Worm (Caenorhabditis elegans) whole organism, L4/young adult: ENCODE results near the gene cpg-7.
A peak's percentile ranks its signal among the peaks of the same experiment; 100 is the strongest.
"Not testable (repeated sequence)": the region's sequence is repeated elsewhere in the genome, so short reads cannot be mapped to it uniquely, and the experiment has no call there.

Experiments
- W03F9.2 ChIP-seq: fragments of 150-350 bp; optimal IDR thresholded peaks from 2 replicates; lab custom pipeline; 2014; ENCODE audit warnings: missing biosample characterization, missing genetic modification characterization
- dao-5 ChIP-seq: sonication (generic microtip); optimal IDR thresholded peaks from 2 replicates; lab custom pipeline; 2016; ENCODE audit warnings: missing genotype, missing genetic modification characterization, moderate library complexity, missing compliant biosample characterization
- him-1 ChIP-seq: sonication (generic microtip); optimal IDR thresholded peaks from 2 replicates; lab custom pipeline; 2016; ENCODE audit warnings: missing genotype, missing genetic modification reagents, missing genetic modification characterization, missing compliant biosample characterization

The cpg-7 gene

DNA sequence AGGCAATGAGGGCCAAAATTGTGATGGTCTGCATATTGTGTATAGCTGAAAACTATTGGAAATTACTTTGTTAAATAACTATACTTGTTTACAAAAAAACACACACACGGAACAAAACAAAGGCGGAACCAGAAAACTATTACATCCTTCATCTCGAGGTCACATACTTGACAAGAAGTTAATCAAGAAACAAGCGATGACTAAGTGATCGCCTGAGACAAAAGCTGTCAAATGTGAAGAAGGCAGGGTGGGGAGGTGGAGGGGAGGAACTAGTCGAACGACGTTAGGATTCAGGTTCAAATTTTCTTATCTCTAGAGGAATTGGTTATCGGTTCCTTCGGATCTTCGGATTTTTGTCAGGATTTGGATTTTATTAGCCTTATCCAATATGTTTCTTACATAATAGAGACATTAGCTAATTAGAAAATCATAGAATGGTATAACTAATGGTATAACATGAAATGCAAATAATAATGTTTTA lies at the start of gene cpg-7:
TSS of gene cpg-7 (minus strand) at position 51 of the 481 bp plus-strand sequence.
- TF ChIP-seq dao-5 (tag; lab: Kevin White, UChicago) (no peak), W03F9.2 (tag; lab: Kevin White, UChicago) (no peak), him-1 (tag; lab: Kevin White, UChicago) (no peak)

- TF ChIP-seq dao-5 (tag; lab: Kevin White, UChicago) (peak; percentile 17), W03F9.2 (tag; lab: Kevin White, UChicago) (no peak)
Observed at ce11 chrII:14155259-14156023, 46.4 kb upstream of the cpg-7 start, which contains the start of the genes rpl-43 and xrn-2. Gene rpl-43 (plus strand): TSS chrII:14155294. Gene xrn-2 (plus strand): TSS chrII:14155768.

ce11 chrII:14154357-14154756 lies 45.3 kb upstream of the cpg-7 start, which contains the start of gene Y48B6A.1:
Gene Y48B6A.1 (minus strand): TSS chrII:14154373.
- TF ChIP-seq dao-5 (tag; lab: Kevin White, UChicago) = no peak
- TF ChIP-seq him-1 (tag; lab: Kevin White, UChicago) = peak; percentile 75
- TF ChIP-seq W03F9.2 (tag; lab: Kevin White, UChicago) = peak; percentile 97

DNA sequence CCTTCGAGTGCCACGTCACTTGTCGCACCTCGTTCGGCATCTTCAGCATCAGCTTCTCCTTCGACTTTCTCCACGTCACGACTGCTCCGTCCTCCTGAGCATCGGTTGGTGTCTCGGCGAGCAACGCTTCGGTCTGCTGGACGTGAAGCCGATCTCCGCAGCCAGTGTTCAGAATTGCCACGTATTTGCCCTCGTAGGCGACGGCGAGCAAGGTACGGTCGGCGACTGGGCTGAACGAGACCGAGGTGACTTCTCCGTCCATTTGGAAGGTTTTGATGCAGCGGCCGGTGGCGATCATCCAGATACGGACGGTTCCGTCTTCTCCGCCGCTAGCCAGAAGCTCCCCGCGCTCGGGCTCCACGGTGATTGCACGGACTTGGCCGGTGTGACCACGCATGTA lies 43.2 kb upstream of the cpg-7 start:
- TF ChIP-seq him-1 (tag; lab: Kevin White, UChicago) (no peak), W03F9.2 (tag; lab: Kevin White, UChicago) (no peak), dao-5 (tag; lab: Kevin White, UChicago) (no peak)

- TF ChIP-seq W03F9.2 (tag; lab: Kevin White, UChicago) (no peak), dao-5 (tag; lab: Kevin White, UChicago) (no peak), him-1 (tag; lab: Kevin White, UChicago) (no peak)
Observed at ce11 chrII:14150031-14150430, 41.0 kb upstream of the cpg-7 start, which contains the start of gene W03H9.1. Gene W03H9.1 (minus strand): TSS chrII:14150131.

ce11 chrII:14143838-14144268 lies 34.8 kb upstream of the cpg-7 start, which contains the start of gene W03H9.2:
Gene W03H9.2 (minus strand): TSS chrII:14143869.
- TF ChIP-seq him-1 (tag; lab: Kevin White, UChicago) = no peak
- TF ChIP-seq W03F9.2 (tag; lab: Kevin White, UChicago) = peak; percentile 27
- no peak for TF ChIP-seq dao-5 (tag; lab: Kevin White, UChicago)

DNA sequence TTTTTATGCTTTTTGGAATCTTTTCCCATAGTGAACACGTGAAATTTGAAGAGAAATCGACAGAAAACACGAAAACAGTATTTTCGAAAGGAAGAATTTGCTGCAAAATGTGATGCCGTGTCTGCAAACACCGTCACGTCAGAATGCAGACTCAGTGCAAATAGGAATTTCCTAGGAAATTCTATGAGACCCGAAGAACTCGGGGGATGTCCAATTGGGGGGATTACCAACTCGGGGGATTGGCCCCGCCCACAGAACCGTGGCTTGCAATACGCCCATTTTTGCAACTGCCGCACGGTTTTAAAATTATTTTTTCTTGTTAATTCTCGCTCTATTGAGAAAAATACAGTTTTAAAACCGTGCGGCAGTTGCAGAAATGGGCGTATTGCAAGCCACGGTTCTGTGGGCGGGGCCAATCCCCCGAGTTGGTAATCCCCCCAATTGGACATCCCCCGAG lies 33.1 kb upstream of the cpg-7 start, which contains the start of gene cacn-1:
TSS of gene cacn-1 (minus strand) at position 51 of the 457 bp plus-strand sequence.
- TF ChIP-seq W03F9.2, him-1, dao-5 (tag; lab: Kevin White, UChicago): not testable (repeated sequence)

ce11 chrII:14138849-14139419 lies 29.9 kb upstream of the cpg-7 start:
- TF ChIP-seq dao-5 (tag; lab: Kevin White, UChicago) = no peak
- TF ChIP-seq him-1 (tag; lab: Kevin White, UChicago) = no peak
- TF ChIP-seq W03F9.2 (tag; lab: Kevin White, UChicago) = no peak

ce11 chrII:14137538-14137937 lies 28.5 kb upstream of the cpg-7 start, which contains the start of gene K09E4.1:
Gene K09E4.1 (plus strand): TSS chrII:14137838.
- TF ChIP-seq him-1 (tag; lab: Kevin White, UChicago) (no peak), dao-5 (tag; lab: Kevin White, UChicago) (no peak), W03F9.2 (tag; lab: Kevin White, UChicago) (no peak)

- TF ChIP-seq W03F9.2 (tag; lab: Kevin White, UChicago) = no peak
- no peak for TF ChIP-seq him-1 (tag; lab: Kevin White, UChicago)
- TF ChIP-seq dao-5 (tag; lab: Kevin White, UChicago) = no peak
Observed at ce11 chrII:14136302-14136701, 27.3 kb upstream of the cpg-7 start.

DNA sequence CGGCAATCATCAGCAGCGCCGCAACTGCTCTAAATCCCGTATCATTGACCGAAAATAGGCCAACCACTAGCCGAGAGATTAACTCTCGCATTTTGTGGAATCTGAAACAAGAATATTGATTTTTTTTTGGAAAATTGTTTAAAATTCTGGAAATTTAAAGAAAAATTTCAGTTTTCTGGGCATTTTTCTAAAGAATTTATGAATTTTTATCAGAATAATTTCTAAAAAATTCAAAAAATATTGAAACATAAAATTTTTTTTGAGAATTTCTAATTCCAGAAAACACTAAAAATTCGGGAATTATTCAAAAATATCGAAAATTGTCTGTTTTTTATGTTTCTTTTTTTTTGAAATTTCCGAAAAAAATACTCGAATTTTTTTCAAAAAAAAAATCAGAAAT lies 23.7 kb upstream of the cpg-7 start, which contains the start of gene algn-3:
TSS of gene algn-3 (minus strand) at position 101 of the 400 bp plus-strand sequence.
- TF ChIP-seq him-1 (tag; lab: Kevin White, UChicago) = no peak
- TF ChIP-seq dao-5 (tag; lab: Kevin White, UChicago) = no peak
- no peak for TF ChIP-seq W03F9.2 (tag; lab: Kevin White, UChicago)

DNA sequence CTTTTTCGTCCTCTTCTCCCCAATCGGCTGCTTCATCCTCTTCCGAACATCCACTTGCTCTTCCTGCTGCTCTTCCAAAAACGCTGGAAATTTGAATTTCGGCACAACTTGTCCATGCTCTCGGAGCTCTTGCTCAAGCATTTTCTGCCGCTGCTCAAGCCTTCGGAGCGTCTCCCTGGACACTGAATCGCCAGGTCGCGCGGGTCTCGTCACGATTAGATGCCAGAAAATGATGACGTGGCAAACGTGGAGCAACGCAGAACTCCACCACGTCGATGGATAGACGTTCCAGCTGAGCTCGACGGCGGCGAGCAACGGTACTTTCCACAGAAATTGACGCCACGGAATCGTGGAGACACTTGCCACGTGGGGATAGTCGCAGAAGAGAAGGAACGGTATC lies 20.2 kb upstream of the cpg-7 start:
- TF ChIP-seq W03F9.2 (tag; lab: Kevin White, UChicago) (no peak), dao-5 (tag; lab: Kevin White, UChicago) (no peak), him-1 (tag; lab: Kevin White, UChicago) (no peak)

ce11 chrII:14126841-14127240 lies 17.8 kb upstream of the cpg-7 start, which contains the start of gene K09E4.3:
Gene K09E4.3 (minus strand): TSS chrII:14126941.
- TF ChIP-seq him-1 (tag; lab: Kevin White, UChicago) = no peak
- TF ChIP-seq W03F9.2 (tag; lab: Kevin White, UChicago) = no peak
- TF ChIP-seq dao-5 (tag; lab: Kevin White, UChicago) = no peak
